Worm (Caenorhabditis elegans): ENCODE results near the gene ugt-10.

The ugt-10 gene

ce11 chrV:4890781-4891180 lies 9.1 kb downstream of the ugt-10 start:
- TF ChIP-seq set-16 (GFP tag; IDR thresholded peaks at IDR 0.05) (peak; percentile 86), hlh-11 (tag; optimal IDR thresholded peaks at IDR 0.05) (no peak)

- TF ChIP-seq unc-130 (GFP tag; optimal IDR thresholded peaks at IDR 0.05), result peak; percentile 91
- peak; percentile 32 for TF ChIP-seq lin-13 (GFP tag; optimal IDR thresholded peaks at IDR 0.05)
- no peak for TF ChIP-seq snpc-4 (tag; optimal IDR thresholded peaks at IDR 0.05)
- TF ChIP-seq Y48G9A.11 (GFP tag; IDR thresholded peaks at IDR 0.05), result peak; percentile 87
- TF ChIP-seq snpc-1.2 (GFP tag; IDR thresholded peaks at IDR 0.05), result peak; percentile 78
- TF ChIP-seq ceh-44 (GFP tag; IDR thresholded peaks at IDR 0.05), result no peak
- peak; percentile 18; the same call in 1 of the 2 replicates for TF ChIP-seq vab-7 (GFP tag; IDR thresholded peaks at IDR 0.05)
- peak; percentile 98 for TF ChIP-seq lin-38 (GFP tag; IDR thresholded peaks at IDR 0.05)
- no peak for TF ChIP-seq pqm-1 (tag; optimal IDR thresholded peaks at IDR 0.05)
- peak; percentile 85 for TF ChIP-seq F49E8.2 (tag; optimal IDR thresholded peaks at IDR 0.05; ENCODE audit: borderline replicate concordance)
These were observed 9.9 kb downstream of the ugt-10 start, which contains the start of gene T19H12.2 for ce11 chrV:4889976-4890479. T19H12.2 (plus strand) TSS chrV:4890429.

- TF ChIP-seq Y75B8A.6 (GFP tag; IDR thresholded peaks at IDR 0.05) (no peak), hlh-11 (tag; optimal IDR thresholded peaks at IDR 0.05) (peak; percentile 37), F37D6.2 (tag; optimal IDR thresholded peaks at IDR 0.05) (no peak), mep-1 (tag; optimal IDR thresholded peaks at IDR 0.05) (peak; percentile 18), lir-3 (tag; optimal IDR thresholded peaks at IDR 0.05) (no peak), pha-4 (GFP tag; IDR thresholded peaks at IDR 0.05) (no peak), pha-4 (tag; optimal IDR thresholded peaks at IDR 0.05) (no peak), lin-1 (GFP tag; IDR thresholded peaks at IDR 0.05) (no peak), nhr-28 (tag; optimal IDR thresholded peaks at IDR 0.05) (peak; percentile 93), daf-16 (GFP tag; optimal IDR thresholded peaks at IDR 0.05) (no peak), daf-16 (tag; optimal IDR thresholded peaks at IDR 0.05) (peak; percentile 54), spr-3 (GFP tag; optimal IDR thresholded peaks at IDR 0.05) (no peak), dmd-6 (GFP tag; IDR thresholded peaks at IDR 0.05) (peak; percentile 60), ztf-11 (tag; optimal IDR thresholded peaks at IDR 0.05) (no peak), nhr-102 (tag; optimal IDR thresholded peaks at IDR 0.05) (peak; percentile 28), ceh-20 (GFP tag; IDR thresholded peaks at IDR 0.05) (no peak), nhr-111 (GFP tag; optimal IDR thresholded peaks at IDR 0.05) (no peak), gei-8 (GFP tag; optimal IDR thresholded peaks at IDR 0.05) (no peak), lsy-2 (tag; optimal IDR thresholded peaks at IDR 0.05) (no peak), nhr-11 (tag; optimal IDR thresholded peaks at IDR 0.05) (no peak), unc-130 (GFP tag; optimal IDR thresholded peaks at IDR 0.05) (no peak), nhr-77 (tag; optimal IDR thresholded peaks at IDR 0.05) (peak; percentile 58), ceh-82 (tag; optimal IDR thresholded peaks at IDR 0.05) (no peak), pqm-1 (tag; optimal IDR thresholded peaks at IDR 0.05) (peak; percentile 71), ZK337.2 (GFP tag; IDR thresholded peaks at IDR 0.05) (no peak), snpc-1.2 (GFP tag; IDR thresholded peaks at IDR 0.05) (no peak), dpl-1 (GFP tag; optimal IDR thresholded peaks at IDR 0.05) (no peak), sdz-12 (GFP tag; optimal IDR thresholded peaks at IDR 0.05) (no peak), dve-1 (tag; optimal IDR thresholded peaks at IDR 0.05; ENCODE audit: insufficient read depth) (peak; percentile 35), nhr-6 (tag; optimal IDR thresholded peaks at IDR 0.05) (no peak), lim-7 (GFP tag; IDR thresholded peaks at IDR 0.05) (no peak), ztf-7 (tag; optimal IDR thresholded peaks at IDR 0.05) (peak; percentile 57), nhr-41 (GFP tag; IDR thresholded peaks at IDR 0.05) (no peak), F44E2.7 (GFP tag; IDR thresholded peaks at IDR 0.05) (no peak), hlh-30 (tag; optimal IDR thresholded peaks at IDR 0.05; ENCODE audit: insufficient read depth) (peak; percentile 18), ceh-62 (tag; optimal IDR thresholded peaks at IDR 0.05) (no peak)
These were observed 10.4 kb downstream of the ugt-10 start, which contains the start of gene ugt-12 for ce11 chrV:4889477-4889876. ugt-12 (minus strand) TSS chrV:4889629.
